Worm (Caenorhabditis elegans) whole organism, mixed stage, embryonic: ENCODE results near the gene nsun-5.

Experiments used
- blmp-1 ChIP-seq: fragments of 150-350 bp; optimal IDR thresholded peaks from 2 replicates; lab custom pipeline; 2014; ENCODE audit warnings: missing biosample characterization, missing genetic modification characterization
- ceh-43 ChIP-seq: fragments of 200-800 bp; sonication (Bioruptor generic); optimal IDR thresholded peaks from 2 replicates; lab custom pipeline; 2018; ENCODE audit warnings: mild to moderate bottlenecking, missing genetic modification characterization, moderate library complexity, missing compliant biosample characterization
- ceh-83 ChIP-seq: fragments of 200-800 bp; sonication (Bioruptor generic); optimal IDR thresholded peaks from 2 replicates; lab custom pipeline; 2018; ENCODE audit warnings: mild to moderate bottlenecking, missing genetic modification characterization, missing compliant biosample characterization
- drap-1 ChIP-seq: fragments of 200-800 bp; sonication (Bioruptor generic); optimal IDR thresholded peaks from 3 replicates; lab custom pipeline; 2018; ENCODE audit warnings: mild to moderate bottlenecking, missing genetic modification characterization, missing compliant biosample characterization
- ham-2 ChIP-seq: fragments of 200-800 bp; sonication (Bioruptor generic); optimal IDR thresholded peaks from 2 replicates; lab custom pipeline; 2018; ENCODE audit warnings: mild to moderate bottlenecking, missing genetic modification characterization, missing compliant biosample characterization
- lin-13 ChIP-seq: fragments of 150-350 bp; optimal IDR thresholded peaks from 2 replicates; lab custom pipeline; 2014; ENCODE audit warnings: missing biosample characterization, missing genetic modification characterization
- lsy-2 ChIP-seq: fragments of 150-350 bp; optimal IDR thresholded peaks from 2 replicates; lab custom pipeline; 2014; ENCODE audit warnings: missing biosample characterization, missing genetic modification characterization
- mab-5 ChIP-seq: fragments of 150-350 bp; optimal IDR thresholded peaks from 2 replicates; lab custom pipeline; 2014; ENCODE audit warnings: missing biosample characterization, missing genetic modification characterization
- nhr-12 ChIP-seq: fragments of 150-350 bp; optimal IDR thresholded peaks from 2 replicates; lab custom pipeline; 2014; ENCODE audit warnings: missing biosample characterization, missing genetic modification characterization
- nhr-28 ChIP-seq: fragments of 150-350 bp; optimal IDR thresholded peaks from 2 replicates; lab custom pipeline; 2014; ENCODE audit warnings: missing biosample characterization, missing genetic modification characterization
- sem-2 ChIP-seq: fragments of 200-800 bp; sonication (Bioruptor generic); optimal IDR thresholded peaks from 2 replicates; lab custom pipeline; 2018; ENCODE audit warnings: mild to moderate bottlenecking, missing genetic modification characterization, missing compliant biosample characterization
- snpc-4 ChIP-seq: fragments of 150-350 bp; optimal IDR thresholded peaks from 2 replicates; lab custom pipeline; 2014; ENCODE audit warnings: missing biosample characterization, missing genetic modification characterization
- sptf-1 ChIP-seq: sonication (generic microtip); optimal IDR thresholded peaks from 2 replicates; lab custom pipeline; 2017; ENCODE audit warnings: mild to moderate bottlenecking, missing genetic modification characterization, moderate library complexity, missing compliant biosample characterization
- tbx-8 ChIP-seq: fragments of 200-800 bp; sonication (Bioruptor generic); optimal IDR thresholded peaks from 2 replicates; lab custom pipeline; 2018; ENCODE audit warnings: mild to moderate bottlenecking, missing genetic modification characterization, moderate library complexity, missing compliant biosample characterization
- unc-120 ChIP-seq: sonication (generic microtip); optimal IDR thresholded peaks from 2 replicates; lab custom pipeline; 2017; ENCODE audit warnings: missing genetic modification characterization, missing compliant biosample characterization; ENCODE audit not compliant: poor library complexity, severe bottlenecking
- unc-39 ChIP-seq: fragments of 150-350 bp; optimal IDR thresholded peaks from 2 replicates; lab custom pipeline; 2014; ENCODE audit warnings: missing biosample characterization, missing genetic modification characterization
- unc-62 ChIP-seq: fragments of 150-350 bp; optimal IDR thresholded peaks from 2 replicates; lab custom pipeline; 2014; ENCODE audit warnings: missing biosample characterization, missing genetic modification reagents, missing genetic modification characterization
- ztf-11 ChIP-seq: fragments of 150-350 bp; optimal IDR thresholded peaks from 2 replicates; lab custom pipeline; 2014; ENCODE audit warnings: missing biosample characterization, missing genetic modification characterization

The nsun-5 gene

ce11 chrII:15026389-15026788, 57.0 kb downstream of the nsun-5 start:
- TF ChIP-seq unc-39 (tag; lab: Kevin White, UChicago) (no peak), drap-1 (no peak), unc-62 (no peak), ceh-83 (GFP tag; lab: Kevin White, UChicago) (no peak), ham-2 (GFP tag; lab: Kevin White, UChicago) (no peak), snpc-4 (tag; lab: Kevin White, UChicago) (no peak), sem-2 (GFP tag; lab: Kevin White, UChicago) (no peak), tbx-8 (GFP tag; lab: Kevin White, UChicago) (no peak), nhr-28 (tag; lab: Kevin White, UChicago) (no peak), nhr-12 (tag; lab: Kevin White, UChicago) (no peak), mab-5 (tag; lab: Kevin White, UChicago) (no peak), unc-120 (no peak), lin-13 (tag; lab: Kevin White, UChicago) (no peak), ceh-43 (GFP tag; lab: Kevin White, UChicago) (no peak), blmp-1 (tag; lab: Kevin White, UChicago) (no peak), ztf-11 (tag; lab: Kevin White, UChicago) (no peak), lsy-2 (tag; lab: Kevin White, UChicago) (no peak), sptf-1 (tag; lab: Kevin White, UChicago) (no peak)
